Worm (Caenorhabditis elegans): Measurements from ENCODE around the gene Y71H2B.4.
A peak's percentile ranks its signal among the peaks of the same experiment; 100 is the strongest.

- no peak for TF ChIP-seq fos-1 (tag; optimal IDR thresholded peaks at IDR 0.05)
- peak; percentile 37 for TF ChIP-seq pha-4 (tag; optimal IDR thresholded peaks at IDR 0.05)
- no peak for TF ChIP-seq egl-5 (tag; optimal IDR thresholded peaks at IDR 0.05)
- TF ChIP-seq ZK546.5 (tag; optimal IDR thresholded peaks at IDR 0.05), result no peak
- no peak for TF ChIP-seq mdl-1 (tag; optimal IDR thresholded peaks at IDR 0.05)
- TF ChIP-seq elt-2 (tag; optimal IDR thresholded peaks at IDR 0.05), result peak; percentile 67
- TF ChIP-seq nhr-237 (tag; optimal IDR thresholded peaks at IDR 0.05), result no peak
- no peak for TF ChIP-seq nhr-11 (tag; optimal IDR thresholded peaks at IDR 0.05)
- peak; percentile 1 for TF ChIP-seq nhr-43 (tag; optimal IDR thresholded peaks at IDR 0.05; ENCODE audit: poor library complexity, severe bottlenecking)
- TF ChIP-seq nhr-23 (tag; optimal IDR thresholded peaks at IDR 0.05), result peak; percentile 55
Measured at ce11 chrIII:2647194-2647925, 28.6 kb downstream of the Y71H2B.4 start.
